Worm (Caenorhabditis elegans) whole organism, young adult: ENCODE measurements around the gene txt-9.

Experiments
- B0019.2 ChIP-seq: fragments of 200-800 bp; sonication (Bioruptor generic); conservative IDR thresholded peaks from 2 replicates; pipeline ENCODE4 v1.3.6; 2022; ENCODE audit warnings: missing genetic modification reagents, missing genetic modification characterization, missing compliant biosample characterization
- C06A6.2 ChIP-seq: fragments of 200-800 bp; sonication (Bioruptor generic); conservative IDR thresholded peaks from 2 replicates; pipeline ENCODE4 v1.3.6; 2022; ENCODE audit warnings: missing genetic modification characterization, missing compliant biosample characterization
- D2030.7 ChIP-seq: fragments of 200-800 bp; sonication (Bioruptor generic); IDR thresholded peaks from 2 replicates; pipeline ENCODE4 v1.3.6; 2022; ENCODE audit warnings: missing genetic modification reagents, missing genetic modification characterization, missing compliant biosample characterization
- F22D6.2 ChIP-seq: sonication (generic microtip); optimal IDR thresholded peaks from 2 replicates; lab custom pipeline; 2016; ENCODE audit warnings: mild to moderate bottlenecking, missing genetic modification characterization, missing compliant biosample characterization
- F37B4.10 ChIP-seq: fragments of 200-800 bp; sonication (Bioruptor generic); IDR thresholded peaks from 2 replicates; pipeline ENCODE4 v1.3.6; 2022; ENCODE audit warnings: missing genetic modification characterization, missing compliant biosample characterization
- F39B2.1 ChIP-seq: fragments of 200-800 bp; sonication (Bioruptor generic); IDR thresholded peaks from 2 replicates; pipeline ENCODE4 v1.3.6; 2022; ENCODE audit warnings: missing genetic modification reagents, missing genetic modification characterization, missing compliant biosample characterization
- T26A5.8 ChIP-seq: sonication (generic microtip); optimal IDR thresholded peaks from 2 replicates; lab custom pipeline; 2016; ENCODE audit warnings: missing genetic modification characterization, missing compliant biosample characterization
- atf-7 ChIP-seq: sonication (generic microtip); optimal IDR thresholded peaks from 2 replicates; lab custom pipeline; 2017; ENCODE audit warnings: mild to moderate bottlenecking, missing genetic modification characterization, missing compliant biosample characterization
- bed-2 ChIP-seq: fragments of 200-800 bp; sonication (Bioruptor generic); IDR thresholded peaks from 2 replicates; pipeline ENCODE4 v1.3.6; 2022; ENCODE audit warnings: missing genetic modification reagents, missing genetic modification characterization, missing compliant biosample characterization
- cebp-1 ChIP-seq, 2 experiments: fragments of 200-800 bp in 1 of 2; sonication (Bioruptor generic) in 1 of 2; sonication (generic microtip) in 1 of 2; IDR thresholded peaks in 1 of 2; optimal IDR thresholded peaks in 1 of 2; 2 replicates each; pipeline versions ENCODE4 v1.3.6 to Lab custom; 2017 to 2022; ENCODE audit warnings: missing compliant biosample characterization in 2 of 2, missing genetic modification characterization in 2 of 2, mild to moderate bottlenecking in 1 of 2, missing genetic modification reagents in 1 of 2, moderate library complexity in 1 of 2
- die-1 ChIP-seq: sonication (generic microtip); optimal IDR thresholded peaks from 2 replicates; lab custom pipeline; 2016; ENCODE audit warnings: missing genotype, mild to moderate bottlenecking, missing genetic modification characterization, missing compliant biosample characterization
- fkh-3 ChIP-seq: sonication (generic microtip); optimal IDR thresholded peaks from 2 replicates; lab custom pipeline; 2016; ENCODE audit warnings: mild to moderate bottlenecking, missing genetic modification characterization, missing compliant biosample characterization
- hrde-1 ChIP-seq: sonication (generic microtip); optimal IDR thresholded peaks from 2 replicates; lab custom pipeline; 2016; ENCODE audit warnings: missing genetic modification characterization, mild to moderate bottlenecking, missing compliant biosample characterization, moderate library complexity, missing genotype, missing genetic modification reagents, borderline replicate concordance
- hsf-1 ChIP-seq: fragments of 200-800 bp; sonication (Bioruptor generic); IDR thresholded peaks from 2 replicates; pipeline ENCODE4 v1.3.6; 2022; ENCODE audit warnings: missing genetic modification reagents, missing genetic modification characterization, missing compliant biosample characterization
- let-526 ChIP-seq: fragments of 200-800 bp; sonication (Bioruptor generic); IDR thresholded peaks from 2 replicates; pipeline ENCODE4 v1.3.6; 2022; ENCODE audit warnings: missing genetic modification reagents, missing genetic modification characterization, missing compliant biosample characterization
- lin-26 ChIP-seq: fragments of 200-800 bp; sonication (Bioruptor generic); IDR thresholded peaks from 2 replicates; pipeline ENCODE4 v1.3.6; 2022; ENCODE audit warnings: missing genetic modification reagents, missing genetic modification characterization, missing compliant biosample characterization
- lsl-1 ChIP-seq: fragments of 200-800 bp; sonication (Bioruptor generic); optimal IDR thresholded peaks from 2 replicates; lab custom pipeline; 2018; ENCODE audit warnings: mild to moderate bottlenecking, missing genetic modification characterization, moderate library complexity, missing compliant biosample characterization
- lsy-27 ChIP-seq: sonication (generic microtip); optimal IDR thresholded peaks from 2 replicates; lab custom pipeline; 2017; ENCODE audit warnings: missing genetic modification characterization, mild to moderate bottlenecking, missing compliant biosample characterization, antibody characterized with exemption, missing genotype, borderline replicate concordance; ENCODE audit not compliant: insufficient read depth
- madf-10 ChIP-seq: sonication (generic microtip); optimal IDR thresholded peaks from 2 replicates; lab custom pipeline; 2016; ENCODE audit warnings: mild to moderate bottlenecking, missing genetic modification characterization, missing compliant biosample characterization
- mcd-1 ChIP-seq: fragments of 200-800 bp; sonication (Bioruptor generic); IDR thresholded peaks from 2 replicates; pipeline ENCODE4 v1.3.6; 2022; ENCODE audit warnings: missing genetic modification reagents, missing genetic modification characterization, missing compliant biosample characterization
- mes-4 ChIP-seq: sonication (generic microtip); optimal IDR thresholded peaks from 2 replicates; lab custom pipeline; 2016; ENCODE audit warnings: missing genotype, missing genetic modification characterization, missing compliant biosample characterization
- nhr-120 ChIP-seq: fragments of 200-800 bp; sonication (Bioruptor generic); IDR thresholded peaks from 2 replicates; pipeline ENCODE4 v1.3.6; 2022; ENCODE audit warnings: missing genetic modification characterization, missing compliant biosample characterization
- nhr-80 ChIP-seq: sonication (generic microtip); optimal IDR thresholded peaks from 2 replicates; lab custom pipeline; 2016; ENCODE audit warnings: missing genetic modification characterization, missing compliant biosample characterization
- pbrm-1 ChIP-seq: fragments of 200-800 bp; sonication (Bioruptor generic); IDR thresholded peaks from 2 replicates; pipeline ENCODE4 v1.3.6; 2022; ENCODE audit warnings: missing genetic modification reagents, missing genetic modification characterization, missing compliant biosample characterization
- pha-4 ChIP-seq: fragments of 150-350 bp; sonication (generic microtip); optimal IDR thresholded peaks from 2 replicates; lab custom pipeline; 2014; ENCODE audit warnings: missing biosample characterization, missing genetic modification reagents, missing genetic modification characterization
- rpc-1 ChIP-seq, 2 experiments: fragments of 150-350 bp in 1 of 2; sonication (generic microtip) in 1 of 2; optimal IDR thresholded peaks; 2 replicates each; lab custom pipeline; 2014 to 2018; ENCODE audit warnings: missing biosample characterization in 1 of 2, missing genetic modification characterization in 1 of 2, missing genetic modification reagents in 1 of 2, missing genotype in 1 of 2
- sdz-38 ChIP-seq: sonication (generic microtip); optimal IDR thresholded peaks from 2 replicates; lab custom pipeline; 2016; ENCODE audit warnings: missing genotype, missing genetic modification characterization, missing compliant biosample characterization
- sea-2 ChIP-seq: fragments of 200-800 bp; sonication (Bioruptor generic); IDR thresholded peaks from 2 replicates; pipeline ENCODE4 v1.3.6; 2022; ENCODE audit warnings: missing genetic modification characterization, missing compliant biosample characterization
- snpc-3.4 ChIP-seq: sonication (generic microtip); optimal IDR thresholded peaks from 2 replicates; lab custom pipeline; 2017; ENCODE audit warnings: missing genetic modification characterization, mild to moderate bottlenecking, missing compliant biosample characterization, antibody characterized with exemption, moderate library complexity, missing genotype, missing genetic modification reagents
- sptf-2 ChIP-seq: fragments of 200-800 bp; sonication (Bioruptor generic); optimal IDR thresholded peaks from 2 replicates; lab custom pipeline; 2018; ENCODE audit warnings: mild to moderate bottlenecking, missing genetic modification characterization, missing compliant biosample characterization
- unc-130 ChIP-seq: sonication (generic microtip); optimal IDR thresholded peaks from 2 replicates; lab custom pipeline; 2016; ENCODE audit warnings: missing genetic modification reagents, missing genetic modification characterization, missing compliant biosample characterization
- zfh-2 ChIP-seq: fragments of 200-800 bp; sonication (Bioruptor generic); conservative IDR thresholded peaks from 2 replicates; pipeline ENCODE4 v1.3.6; 2022; ENCODE audit warnings: missing genetic modification reagents, missing genetic modification characterization, missing compliant biosample characterization
- zim-3 ChIP-seq: sonication (generic microtip); optimal IDR thresholded peaks from 2 replicates; lab custom pipeline; 2017; ENCODE audit warnings: mild to moderate bottlenecking, missing genetic modification characterization, moderate library complexity, missing compliant biosample characterization
- ztf-25 ChIP-seq: fragments of 200-800 bp; sonication (Bioruptor generic); IDR thresholded peaks from 2 replicates; pipeline ENCODE4 v1.3.6; 2022; ENCODE audit warnings: missing genetic modification reagents, missing genetic modification characterization, missing compliant biosample characterization
- ztf-26 ChIP-seq: sonication (generic microtip); optimal IDR thresholded peaks from 2 replicates; lab custom pipeline; 2017; ENCODE audit warnings: missing genetic modification characterization, missing compliant biosample characterization
- ztf-3 ChIP-seq: fragments of 200-800 bp; sonication (Bioruptor generic); optimal IDR thresholded peaks from 2 replicates; lab custom pipeline; 2018; ENCODE audit warnings: mild to moderate bottlenecking, missing genetic modification characterization, missing compliant biosample characterization

txt-9 gene

ce11 chrII:5083341-5083740, 2.2 kb upstream of the txt-9 start, which contains the start of gene C04G6.4:
TSS of gene C04G6.4 (minus strand) at chrII:5083441.
- TF ChIP-seq ztf-25 (GFP tag; lab: Robert Waterston, UW) (no peak), T26A5.8 (tag; lab: Kevin White, UChicago) (no peak), ztf-26 (tag; lab: Kevin White, UChicago) (no peak), lsy-27 (no peak), fkh-3 (tag; lab: Kevin White, UChicago) (no peak), hsf-1 (no peak), B0019.2 (GFP tag; lab: Robert Waterston, UW) (no peak), sptf-2 (GFP tag; lab: Kevin White, UChicago) (no peak), sea-2 (GFP tag; lab: Robert Waterston, UW) (no peak), F37B4.10 (GFP tag; lab: Robert Waterston, UW) (no peak), pbrm-1 (GFP tag; lab: Robert Waterston, UW) (no peak), F39B2.1 (no peak), lin-26 (GFP tag; lab: Robert Waterston, UW) (no peak), ztf-3 (GFP tag; lab: Kevin White, UChicago) (no peak), cebp-1 (GFP tag; IDR thresholded peaks at IDR 0.05; lab: Robert Waterston, UW) (no peak), cebp-1 (tag; optimal IDR thresholded peaks at IDR 0.05; lab: Kevin White, UChicago) (no peak), rpc-1 (optimal IDR thresholded peaks at IDR 0.05; lab: Kevin White, UChicago) (no peak), rpc-1 (tag; optimal IDR thresholded peaks at IDR 0.05; lab: Kevin White, UChicago) (no peak), madf-10 (tag; lab: Kevin White, UChicago) (no peak), nhr-120 (GFP tag; lab: Robert Waterston, UW) (no peak), pha-4 (tag; lab: Kevin White, UChicago) (no peak), zfh-2 (no peak)

DNA sequence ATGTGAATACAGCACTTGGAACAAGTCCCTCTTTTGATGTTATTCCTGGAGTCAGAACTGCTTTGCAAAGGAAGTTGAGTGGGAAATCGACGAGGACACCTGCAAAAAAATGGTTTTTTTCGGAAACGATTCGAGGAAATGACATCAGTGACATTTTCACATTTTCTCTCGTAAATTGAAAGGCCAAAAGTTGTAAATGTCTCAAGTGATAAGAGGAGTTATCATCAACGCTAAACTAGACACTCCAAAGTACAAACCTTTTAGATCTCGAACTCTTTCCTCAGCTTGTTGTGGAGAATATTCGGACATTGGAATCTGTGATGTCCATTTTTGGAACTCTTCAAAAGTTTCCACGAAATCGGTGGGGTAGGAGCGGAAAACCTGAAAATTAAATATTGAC, 1.4 kb upstream of the txt-9 start:
- TF ChIP-seq lsl-1 (GFP tag; lab: Kevin White, UChicago), result no peak
- no peak for TF ChIP-seq die-1 (tag; lab: Kevin White, UChicago)
- TF ChIP-seq mcd-1, result no peak
- TF ChIP-seq nhr-80 (tag; lab: Kevin White, UChicago), result no peak
- TF ChIP-seq, all 124 proteins: peak for 0

DNA sequence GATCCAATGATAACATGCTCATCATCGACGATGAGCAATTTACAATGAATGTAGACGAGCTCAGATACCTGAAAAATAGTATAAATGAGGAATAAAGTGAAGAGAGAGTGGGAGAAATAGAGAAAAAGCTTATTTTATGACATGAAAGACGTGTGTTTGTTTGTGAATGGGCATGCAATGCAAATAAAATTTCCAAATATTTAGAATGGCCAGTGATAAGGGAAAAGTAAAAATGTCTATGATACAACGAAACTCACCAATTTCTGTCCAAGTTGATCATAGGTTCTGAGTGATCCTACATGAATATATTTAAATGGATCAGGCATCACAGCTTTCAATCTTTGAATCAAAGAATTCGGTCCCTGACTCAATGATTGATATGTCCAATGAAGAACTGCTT, 558 bp downstream of the txt-9 start:
- no peak for TF ChIP-seq atf-7 (tag; lab: Kevin White, UChicago)
- TF ChIP-seq unc-130 (GFP tag; lab: Kevin White, UChicago), result no peak
- no peak for TF ChIP-seq D2030.7 (GFP tag; lab: Robert Waterston, UW)
- no peak for TF ChIP-seq F22D6.2
- TF ChIP-seq C06A6.2 (GFP tag; lab: Robert Waterston, UW), result no peak
- no peak for TF ChIP-seq let-526
- TF ChIP-seq hrde-1 (tag; lab: Kevin White, UChicago), result no peak
- TF ChIP-seq sdz-38 (tag; lab: Kevin White, UChicago), result no peak
- no peak for TF ChIP-seq snpc-3.4 (tag; lab: Kevin White, UChicago)
- no peak for TF ChIP-seq die-1 (tag; lab: Kevin White, UChicago)
- no peak for TF ChIP-seq mes-4 (tag; lab: Kevin White, UChicago)
- no peak for TF ChIP-seq zim-3 (tag; lab: Kevin White, UChicago)
- TF ChIP-seq bed-2 (GFP tag; lab: Robert Waterston, UW), result no peak
